Fruit fly (Drosophila melanogaster): ENCODE results near the gene Cnot4.

DNA sequence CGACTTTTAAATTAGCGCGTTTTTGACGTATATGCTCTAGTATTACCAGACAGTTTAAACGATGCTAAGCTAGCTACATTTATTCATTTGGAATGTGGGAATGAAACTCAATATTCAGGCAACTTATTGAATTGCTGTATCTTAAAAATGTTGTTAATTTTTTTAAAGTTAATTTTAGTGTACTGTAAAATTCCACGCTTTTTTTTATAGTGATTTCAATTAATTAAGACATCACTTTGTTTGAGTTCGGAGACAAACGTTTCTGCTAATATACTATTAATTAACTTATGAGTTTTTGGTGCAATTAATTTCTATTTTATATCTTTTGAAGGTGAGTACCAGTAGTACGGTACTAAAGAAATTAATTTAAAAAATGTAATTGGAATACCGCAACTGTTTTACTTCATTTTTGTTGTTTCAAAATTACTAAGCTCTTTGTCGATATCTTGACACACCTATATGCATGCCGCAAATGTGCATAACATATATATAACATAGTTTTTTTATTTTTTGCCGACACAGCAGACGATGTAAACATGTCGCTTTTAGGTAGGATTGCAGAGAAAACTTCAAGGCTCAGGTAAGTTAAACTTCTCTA lies 10.2 kb upstream of the Cnot4 start, which contains the start of the genes Cdk1 and mRpS7:
- TF ChIP-seq Eip78C (GFP tag) (peak; percentile 91), Sox102F (GFP tag; optimal IDR thresholded peaks at IDR 0.05) (no peak), CG10631 (GFP tag; optimal IDR thresholded peaks at IDR 0.05) (peak; percentile 72), OdsH (GFP tag; optimal IDR thresholded peaks at IDR 0.05) (peak; percentile 78), CG8119 (GFP tag; IDR thresholded peaks at IDR 0.05) (peak; percentile 79; the same call in 2 of the 3 replicates)

Data from whole organism, prepupa.